Worm (Caenorhabditis elegans): ENCODE measurements around the gene gld-3.

The gld-3 gene

ce11 chrII:7151969-7152631 lies 19.7 kb downstream of the gld-3 start, which contains the start of gene fust-1 (continued):
- 0 out of 2 replicates have a peak, but pooled peaks have one; percentile 40 for TF ChIP-seq ceh-44 (GFP tag; IDR thresholded peaks at IDR 0.05)
- TF ChIP-seq F37D6.2 (tag; optimal IDR thresholded peaks at IDR 0.05), result peak; percentile 86
- peak; percentile 87 for TF ChIP-seq saeg-2 (GFP tag; IDR thresholded peaks at IDR 0.05)
- peak; percentile 90 for TF ChIP-seq T20F7.1 (GFP tag; optimal IDR thresholded peaks at IDR 0.05)
- TF ChIP-seq tag-97 (GFP tag; IDR thresholded peaks at IDR 0.05), result no peak
- TF ChIP-seq nhr-6 (tag; optimal IDR thresholded peaks at IDR 0.05), result peak; percentile 85
- peak; percentile 87 for TF ChIP-seq skn-1 (tag; optimal IDR thresholded peaks at IDR 0.05)
- peak; percentile 6 for TF ChIP-seq nhr-10 (tag; optimal IDR thresholded peaks at IDR 0.05)
- TF ChIP-seq lir-3 (tag; optimal IDR thresholded peaks at IDR 0.05), result peak; percentile 38
- TF ChIP-seq Y105C5A.15 (GFP tag; IDR thresholded peaks at IDR 0.05), result no peak
- peak; percentile 13 for TF ChIP-seq pqm-1 (tag; optimal IDR thresholded peaks at IDR 0.05)
- TF ChIP-seq ceh-82 (tag; optimal IDR thresholded peaks at IDR 0.05), result no peak
- peak; percentile 84 for TF ChIP-seq lin-29 (GFP tag; IDR thresholded peaks at IDR 0.05)
- peak; percentile 90 for TF ChIP-seq dpl-1 (GFP tag; optimal IDR thresholded peaks at IDR 0.05)
- TF ChIP-seq fos-1 (tag; optimal IDR thresholded peaks at IDR 0.05), result no peak
- TF ChIP-seq nhr-76 (tag; optimal IDR thresholded peaks at IDR 0.05), result peak; percentile 71
- TF ChIP-seq nhr-48 (tag; optimal IDR thresholded peaks at IDR 0.05), result peak; percentile 90
- peak; percentile 83 for TF ChIP-seq hlh-30 (tag; optimal IDR thresholded peaks at IDR 0.05; ENCODE audit: insufficient read depth)
- no peak for TF ChIP-seq ztf-11 (tag; optimal IDR thresholded peaks at IDR 0.05)
- no peak for TF ChIP-seq daf-8 (GFP tag; IDR thresholded peaks at IDR 0.05)
- peak; percentile 93 for TF ChIP-seq nhr-42 (GFP tag; IDR thresholded peaks at IDR 0.05)
- peak; percentile 94 for TF ChIP-seq ctbp-1 (GFP tag; IDR thresholded peaks at IDR 0.05)
- TF ChIP-seq hmg-1.1 (GFP tag; IDR thresholded peaks at IDR 0.05), result peak; percentile 94
- TF ChIP-seq unc-39 (tag; optimal IDR thresholded peaks at IDR 0.05), result no peak
- TF ChIP-seq Y75B8A.6 (GFP tag; IDR thresholded peaks at IDR 0.05), result no peak
- TF ChIP-seq arid-1 (GFP tag; conservative IDR thresholded peaks at IDR 0.05), result peak; percentile 96
- TF ChIP-seq spr-1 (tag; optimal IDR thresholded peaks at IDR 0.05), result peak; percentile 93
- peak; percentile 96 for TF ChIP-seq mep-1 (tag; optimal IDR thresholded peaks at IDR 0.05)
- peak; percentile 88 for TF ChIP-seq egl-43 (GFP tag; IDR thresholded peaks at IDR 0.05)
- peak; percentile 76 for TF ChIP-seq cey-2 (tag; optimal IDR thresholded peaks at IDR 0.05; ENCODE audit: borderline replicate concordance, insufficient read depth)
- peak; percentile 94 for TF ChIP-seq nhr-102 (tag; optimal IDR thresholded peaks at IDR 0.05)
- no peak for TF ChIP-seq dmd-8 (GFP tag; IDR thresholded peaks at IDR 0.05)
- peak; percentile 21 for TF ChIP-seq Y5F2A.4 (GFP tag; optimal IDR thresholded peaks at IDR 0.05)
- peak; percentile 85 for TF ChIP-seq zfp-3 (GFP tag; conservative IDR thresholded peaks at IDR 0.05)
- TF ChIP-seq daf-16 (GFP tag; optimal IDR thresholded peaks at IDR 0.05), result peak in 1 of 2 experiments; percentile 89
- TF ChIP-seq daf-16 (tag; optimal IDR thresholded peaks at IDR 0.05), result peak; percentile 67
- peak; percentile 94 for TF ChIP-seq pha-4 (GFP tag; IDR thresholded peaks at IDR 0.05)
- TF ChIP-seq pha-4 (tag; optimal IDR thresholded peaks at IDR 0.05), result peak; percentile 73
- TF ChIP-seq madf-5 (GFP tag; IDR thresholded peaks at IDR 0.05), result no peak
- TF ChIP-seq lin-38 (GFP tag; IDR thresholded peaks at IDR 0.05), result peak; percentile 96
- peak; percentile 87 for TF ChIP-seq nhr-28 (tag; optimal IDR thresholded peaks at IDR 0.05)
- no peak for TF ChIP-seq lim-7 (GFP tag; IDR thresholded peaks at IDR 0.05)
- TF ChIP-seq ZK337.2 (GFP tag; IDR thresholded peaks at IDR 0.05), result no peak; the same call in 1 of the 2 replicates
- peak; percentile 76 for TF ChIP-seq zip-2 (tag; optimal IDR thresholded peaks at IDR 0.05)
- no peak for TF ChIP-seq attf-4 (tag; optimal IDR thresholded peaks at IDR 0.05)
- TF ChIP-seq unc-130 (GFP tag; optimal IDR thresholded peaks at IDR 0.05), result peak; percentile 44
- TF ChIP-seq ztf-7 (tag; optimal IDR thresholded peaks at IDR 0.05), result peak; percentile 84
- TF ChIP-seq lin-15B (tag; optimal IDR thresholded peaks at IDR 0.05), result peak; percentile 63
- TF ChIP-seq lin-13 (GFP tag; optimal IDR thresholded peaks at IDR 0.05), result peak; percentile 94
- no peak for TF ChIP-seq sdz-12 (GFP tag; optimal IDR thresholded peaks at IDR 0.05)
- no peak for TF ChIP-seq nhr-237 (tag; optimal IDR thresholded peaks at IDR 0.05)
- peak; percentile 90 for TF ChIP-seq F49E8.2 (tag; optimal IDR thresholded peaks at IDR 0.05; ENCODE audit: borderline replicate concordance)

All from whole organism, L4 larva.